Fruit fly (Drosophila melanogaster) whole organism, embryonic: ENCODE measurements around the gene lbl.

Experiments used
- Asciz ChIP-seq: fragments of 200-800 bp; sonication (Bioruptor generic); optimal IDR thresholded peaks from 2 replicates; lab custom pipeline; 2017; ENCODE audit warnings: missing biosample characterization, mild to moderate bottlenecking, missing genetic modification characterization, missing genetic modification reagents
- BEAF-32 ChIP-seq: fragments of 200-800 bp; sonication (Bioruptor generic); optimal IDR thresholded peaks from 3 replicates; lab custom pipeline; 2017; ENCODE audit warnings: missing biosample characterization, missing genetic modification characterization, mild to moderate bottlenecking, moderate library complexity, missing genetic modification reagents
- CG10979 ChIP-seq: fragments of 200-800 bp; sonication (Bioruptor generic); optimal IDR thresholded peaks from 2 replicates; lab custom pipeline; 2018; ENCODE audit warnings: missing biosample characterization, mild to moderate bottlenecking, missing genetic modification characterization, moderate library complexity
- CG12391 ChIP-seq: fragments of 200-800 bp; sonication (Bioruptor generic); optimal IDR thresholded peaks from 3 replicates; lab custom pipeline; 2018; ENCODE audit warnings: missing biosample characterization, mild to moderate bottlenecking, missing genetic modification characterization, moderate library complexity
- CG15479 ChIP-seq: fragments of 200-800 bp; sonication (Bioruptor generic); optimal IDR thresholded peaks from 3 replicates; lab custom pipeline; 2019; ENCODE audit warnings: missing biosample characterization, mild to moderate bottlenecking, missing genetic modification characterization, moderate library complexity
- CG17829 ChIP-seq: fragments of 200-800 bp; optimal IDR thresholded peaks from 2 replicates; lab custom pipeline; 2019; ENCODE audit warnings: missing biosample characterization, mild to moderate bottlenecking, missing genetic modification characterization, moderate library complexity
- CG1832 ChIP-seq: fragments of 200-800 bp; sonication (Bioruptor generic); optimal IDR thresholded peaks from 2 replicates; lab custom pipeline; 2017; ENCODE audit warnings: missing biosample characterization, mild to moderate bottlenecking, missing genetic modification characterization, inconsistent platforms
- CG34224 ChIP-seq: fragments of 200-800 bp; sonication (Bioruptor generic); IDR thresholded peaks from 3 replicates; pipeline ENCODE4 v1.3.6; 2022; ENCODE audit warnings: missing biosample characterization, missing genetic modification characterization; ENCODE audit not compliant: partially characterized antibody
- CG3726 ChIP-seq: fragments of 200-800 bp; sonication (Bioruptor generic); IDR thresholded peaks from 3 replicates; pipeline ENCODE4, ENCODE4 v1.3.6; 2022; ENCODE audit warnings: missing biosample characterization, missing genetic modification characterization
- CG4360 ChIP-seq: fragments of 200-800 bp; sonication (Bioruptor generic); IDR thresholded peaks from 2 replicates; pipeline ENCODE4 v1.3.6; 2022; ENCODE audit warnings: missing biosample characterization, missing genetic modification characterization
- CG6791 ChIP-seq: fragments of 200-800 bp; sonication (Bioruptor generic); IDR thresholded peaks from 3 replicates; pipeline ENCODE4 v1.3.6; 2022; ENCODE audit warnings: missing biosample characterization, missing genetic modification characterization; ENCODE audit not compliant: partially characterized antibody
- CG6854 ChIP-seq: fragments of 200-800 bp; sonication (Bioruptor generic); optimal IDR thresholded peaks from 3 replicates; lab custom pipeline; 2017; ENCODE audit warnings: missing biosample characterization, mild to moderate bottlenecking, missing genetic modification characterization
- CG7786 ChIP-seq: fragments of 200-800 bp; sonication (Bioruptor generic); optimal IDR thresholded peaks from 2 replicates; lab custom pipeline; 2016; ENCODE audit warnings: missing biosample characterization, missing genetic modification characterization
- CG9797 ChIP-seq: fragments of 200-800 bp; sonication (Bioruptor generic); optimal IDR thresholded peaks from 3 replicates; lab custom pipeline; 2018; ENCODE audit warnings: missing biosample characterization, mild to moderate bottlenecking, missing genetic modification characterization
- CkIIα-i1 ChIP-seq: fragments of 200-800 bp; sonication (Bioruptor generic); IDR thresholded peaks from 2 replicates; pipeline ENCODE4 v1.3.6; 2022; ENCODE audit warnings: missing biosample characterization, missing genetic modification characterization
- D19A ChIP-seq: fragments of 200-800 bp; optimal IDR thresholded peaks from 3 replicates; lab custom pipeline; 2019; ENCODE audit warnings: missing biosample characterization, mild to moderate bottlenecking, missing genetic modification characterization, moderate library complexity
- Deaf1 ChIP-seq: fragments of 200-800 bp; optimal IDR thresholded peaks from 3 replicates; lab custom pipeline; 2019; ENCODE audit warnings: missing biosample characterization, mild to moderate bottlenecking, missing genetic modification characterization, moderate library complexity
- Dll ChIP-seq: fragments of 200-800 bp; sonication (Bioruptor generic); IDR thresholded peaks from 4 replicates; pipeline ENCODE4 v1.3.6; 2022; ENCODE audit warnings: missing biosample characterization, missing genetic modification characterization; ENCODE audit not compliant: partially characterized antibody
- Dp ChIP-seq: fragments of 200-800 bp; sonication (Bioruptor generic); optimal IDR thresholded peaks from 2 replicates; lab custom pipeline; 2018; ENCODE audit warnings: missing biosample characterization, mild to moderate bottlenecking, missing genetic modification characterization, moderate library complexity
- HLH4C ChIP-seq: fragments of 200-800 bp; sonication (Bioruptor generic); IDR thresholded peaks from 3 replicates; pipeline ENCODE4 v1.3.6; 2022; ENCODE audit warnings: missing biosample characterization, missing genetic modification characterization; ENCODE audit not compliant: partially characterized antibody
- Meics ChIP-seq: fragments of 200-800 bp; sonication (Bioruptor generic); optimal IDR thresholded peaks from 2 replicates; lab custom pipeline; 2017; ENCODE audit warnings: missing biosample characterization, mild to moderate bottlenecking, missing genetic modification characterization
- Ptx1 ChIP-seq: fragments of 200-800 bp; sonication (Bioruptor generic); IDR thresholded peaks from 2 replicates; pipeline ENCODE4 v1.3.6; 2022; ENCODE audit warnings: missing biosample characterization, missing genetic modification characterization
- Scr ChIP-seq: fragments of 200-800 bp; sonication (Bioruptor generic); IDR thresholded peaks from 2 replicates; pipeline ENCODE4 v1.3.6; 2022; ENCODE audit warnings: missing biosample characterization, missing genetic modification characterization; ENCODE audit not compliant: partially characterized antibody
- YL-1 ChIP-seq: fragments of 200-800 bp; sonication (Bioruptor generic); optimal IDR thresholded peaks from 3 replicates; lab custom pipeline; 2017; ENCODE audit warnings: missing biosample characterization, mild to moderate bottlenecking, missing genetic modification characterization
- bsh ChIP-seq, 2 experiments: fragments of 200-800 bp; sonication (Bioruptor generic); optimal IDR thresholded peaks; 2 replicates each; lab custom pipeline; 2017 to 2018; ENCODE audit warnings: mild to moderate bottlenecking in 2 of 2, missing biosample characterization in 2 of 2, missing genetic modification characterization in 2 of 2, moderate library complexity in 1 of 2
- dmrt11E ChIP-seq: fragments of 200-800 bp; sonication (Bioruptor generic); optimal IDR thresholded peaks from 3 replicates; lab custom pipeline; 2018; ENCODE audit warnings: missing biosample characterization, mild to moderate bottlenecking, missing genetic modification characterization, moderate library complexity
- grn ChIP-seq: fragments of 200-800 bp; sonication (Bioruptor generic); optimal IDR thresholded peaks from 3 replicates; lab custom pipeline; 2017; ENCODE audit warnings: missing biosample characterization, missing genetic modification characterization
- hkb ChIP-seq, 2 experiments: fragments of 200-800 bp in 1 of 2; fragments of >200 bp in 1 of 2; sonication (Bioruptor generic) in 1 of 2; IDR thresholded peaks in 1 of 2; optimal IDR thresholded peaks in 1 of 2; 2 replicates each; pipeline versions ENCODE4 v1.3.6 to Lab custom; 2017 to 2022; ENCODE audit warnings: missing biosample characterization in 1 of 2, missing genetic modification characterization in 1 of 2
- phol ChIP-seq: fragments of 200-800 bp; sonication (Bioruptor generic); optimal IDR thresholded peaks from 3 replicates; lab custom pipeline; 2018; ENCODE audit warnings: missing biosample characterization, mild to moderate bottlenecking, missing genetic modification characterization, moderate library complexity
- psq ChIP-seq: fragments of 200-800 bp; sonication (Bioruptor generic); optimal IDR thresholded peaks from 2 replicates; lab custom pipeline; 2017; ENCODE audit warnings: missing biosample characterization, missing genetic modification characterization
- row ChIP-seq: fragments of 200-800 bp; sonication (Bioruptor generic); IDR thresholded peaks from 3 replicates; pipeline ENCODE4 v1.3.6; 2022; ENCODE audit warnings: missing biosample characterization, missing genetic modification characterization
- sens ChIP-seq: fragments of 200-800 bp; sonication (Bioruptor generic); peaks from one replicate; lab custom pipeline; 2016; ENCODE audit warnings: missing biosample characterization, missing genetic modification characterization
- sna ChIP-seq: fragments of 200-800 bp; sonication (Bioruptor generic); IDR thresholded peaks from 2 replicates; pipeline ENCODE4 v1.3.6; 2022; ENCODE audit warnings: missing biosample characterization, missing genetic modification characterization; ENCODE audit not compliant: partially characterized antibody
- tna ChIP-seq: fragments of 200-800 bp; sonication (Bioruptor generic); IDR thresholded peaks from 2 replicates; pipeline ENCODE4 v1.3.6; 2022; ENCODE audit warnings: missing biosample characterization, missing genetic modification characterization; ENCODE audit not compliant: partially characterized antibody
- trem ChIP-seq: fragments of 200-800 bp; optimal IDR thresholded peaks from 3 replicates; lab custom pipeline; 2019; ENCODE audit warnings: missing biosample characterization, mild to moderate bottlenecking, missing genetic modification characterization, moderate library complexity
- twi ChIP-seq: fragments of 200-800 bp; optimal IDR thresholded peaks from 2 replicates; lab custom pipeline; 2019; ENCODE audit warnings: missing biosample characterization, mild to moderate bottlenecking, missing genetic modification characterization, moderate library complexity

Gene lbl

dm6 chr3R:21406708-21407107 is 27.2 kb downstream of the lbl start (continued):
- TF ChIP-seq CG6791 (peak; percentile 43; the same call in 2 of the 3 replicates), sna (peak; percentile 56; the same call in 1 of the 2 replicates), HLH4C (GFP tag; lab: Robert Waterston, UW) (peak; percentile 61; the same call in 2 of the 3 replicates), Dp (GFP tag; lab: Kevin White, UChicago) (peak; percentile 94), Asciz (no peak), CG9797 (peak; percentile 54), CG17829 (tag; lab: Kevin White, UChicago) (peak; percentile 31), psq (GFP tag; lab: Kevin White, UChicago) (no peak), trem (tag; lab: Kevin White, UChicago) (peak; percentile 54), Dll (peak; percentile 69; the same call in 3 of the 4 replicates), sens (GFP tag; lab: Kevin White, UChicago) (peak; percentile 61), CG15479 (GFP tag; lab: Kevin White, UChicago) (peak; percentile 36), CG3726 (GFP tag; lab: Robert Waterston, UW) (no peak), tna (peak; percentile 9; the same call in 1 of the 2 replicates), hkb (optimal IDR thresholded peaks at IDR 0.05; lab: Kevin White, UChicago) (no peak), hkb (GFP tag; IDR thresholded peaks at IDR 0.05; lab: Robert Waterston, UW) (no peak), BEAF-32 (GFP tag; lab: Kevin White, UChicago) (peak; percentile 59), phol (peak; percentile 20), Scr (GFP tag; lab: Robert Waterston, UW) (peak; percentile 62)

dm6 chr3R:21403435-21403834 is 30.5 kb downstream of the lbl start, which contains the start of gene CG7907:
Gene CG7907, plus strand, starts transcription at chr3R:21403735.
- TF ChIP-seq Ptx1 (GFP tag; lab: Robert Waterston, UW) (no peak), CG7786 (GFP tag; lab: Kevin White, UChicago) (no peak), Deaf1 (tag; lab: Kevin White, UChicago) (no peak), CG1832 (GFP tag; lab: Kevin White, UChicago) (no peak)

DNA sequence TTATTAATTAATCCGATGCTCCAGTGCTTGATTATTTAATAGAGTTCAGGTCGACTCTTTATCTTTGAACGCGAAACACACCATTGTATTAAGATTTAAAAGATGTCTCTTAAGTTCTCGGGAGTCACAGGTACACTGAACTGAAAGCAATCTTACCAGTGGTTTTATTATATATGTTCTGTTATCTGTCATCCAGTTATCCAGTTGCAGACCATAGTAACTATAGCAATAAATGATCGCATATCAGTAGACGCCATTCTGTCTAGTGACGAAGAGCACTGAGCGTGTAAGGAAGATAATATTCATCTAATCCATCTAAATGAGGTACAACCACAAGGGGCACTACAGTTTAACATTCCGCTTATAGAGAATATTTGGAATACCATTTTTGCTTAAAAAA is 34.3 kb downstream of the lbl start, which contains the start of gene Ugt49B2:
Gene Ugt49B2, minus strand, starts transcription at position 101 of the 400 bp plus-strand sequence.
- TF ChIP-seq grn (no peak), Meics (GFP tag; lab: Kevin White, UChicago) (peak; percentile 73), row (GFP tag; lab: Robert Waterston, UW) (no peak)
- TF ChIP-seq, all 482 proteins: peak for 1

DNA sequence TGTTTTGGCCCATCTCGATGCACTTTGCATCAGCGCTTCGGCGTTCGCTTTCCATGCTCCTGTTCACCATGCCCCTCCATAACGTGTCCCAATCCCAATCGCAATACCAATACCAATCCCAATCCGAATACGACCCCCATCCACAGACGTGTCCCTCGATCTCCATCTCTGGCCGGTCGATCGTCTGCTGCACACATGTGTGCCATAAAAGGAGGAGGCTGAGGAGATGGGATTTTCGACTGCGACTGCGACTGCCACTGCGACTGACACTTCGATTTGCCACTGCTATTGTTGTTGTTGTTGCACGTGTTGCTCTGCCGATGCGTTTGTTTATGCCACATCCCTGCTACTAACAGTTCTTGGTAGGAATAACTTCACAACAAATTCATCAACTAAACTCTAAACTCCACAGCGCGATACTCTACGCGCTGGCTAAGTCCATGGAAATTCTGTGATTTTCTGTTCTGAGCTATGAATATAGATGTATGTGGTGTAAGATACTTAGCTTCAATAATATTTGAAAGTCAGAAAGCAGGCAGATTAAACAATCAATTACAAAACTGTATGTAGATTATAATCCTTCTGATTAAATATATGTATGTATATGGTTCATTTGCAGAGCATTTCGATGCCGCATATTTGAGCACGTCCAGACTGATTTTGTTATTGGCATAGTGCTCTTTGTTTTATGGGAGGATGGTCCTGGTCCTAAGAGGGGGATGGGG is 40.8 kb downstream of the lbl start:
- TF ChIP-seq D19A (tag; lab: Kevin White, UChicago) (peak; percentile 98), YL-1 (GFP tag; lab: Kevin White, UChicago) (no peak), CG12391 (tag; lab: Kevin White, UChicago) (peak; percentile 7), CG4360 (GFP tag; lab: Robert Waterston, UW) (peak; percentile 78), bsh (GFP tag; optimal IDR thresholded peaks at IDR 0.05; lab: Kevin White, UChicago) (peak in 1 of 2 experiments; percentile 8), twi (tag; lab: Kevin White, UChicago) (peak; percentile 99), CG10979 (tag; lab: Kevin White, UChicago) (peak; percentile 13), CkIIα-i1 (GFP tag; lab: Robert Waterston, UW) (no peak), CG34224 (GFP tag; lab: Robert Waterston, UW) (no peak), CG6854 (no peak), sens (GFP tag; lab: Kevin White, UChicago) (peak; percentile 53), dmrt11E (tag; lab: Kevin White, UChicago) (peak; percentile 34)
